Worm (Caenorhabditis elegans): Measurements from ENCODE around the gene F58E6.13.

DNA sequence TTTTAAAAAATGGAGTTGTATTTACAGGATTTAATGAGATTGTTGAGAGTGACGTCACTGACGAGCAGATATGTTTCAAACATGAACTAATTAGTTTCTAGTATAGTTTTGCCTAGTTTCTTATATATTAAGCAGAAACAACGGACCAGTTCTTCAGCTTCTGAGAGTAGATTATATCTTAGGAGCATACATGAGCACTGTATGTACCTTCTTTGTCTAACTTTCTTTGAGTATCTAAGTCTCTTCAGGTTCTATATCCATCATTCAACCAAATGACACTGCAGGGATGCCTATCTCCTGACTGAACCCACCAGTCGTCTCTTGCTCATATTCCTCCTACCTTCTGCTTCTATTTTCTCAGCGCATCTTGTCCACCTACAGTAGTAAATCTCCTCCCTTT is 48.3 kb upstream of the F58E6.13 start, which contains the start of gene her-1:
- TF ChIP-seq ceh-34 (tag; optimal IDR thresholded peaks at IDR 0.05) (no peak), C38D4.7 (GFP tag; optimal IDR thresholded peaks at IDR 0.05) (no peak), sdc-2 (tag; optimal IDR thresholded peaks at IDR 0.05) (no peak), pha-4 (tag; optimal IDR thresholded peaks at IDR 0.05) (no peak), odd-2 (tag; optimal IDR thresholded peaks at IDR 0.05) (no peak), ceh-14 (tag; optimal IDR thresholded peaks at IDR 0.05) (no peak), ceh-2 (tag; optimal IDR thresholded peaks at IDR 0.05) (no peak), K09A11.1 (tag; optimal IDR thresholded peaks at IDR 0.05; ENCODE audit: insufficient read depth) (no peak)
